Worm (Caenorhabditis elegans) whole organism, L4 larva: ENCODE measurements around the gene C13G3.12.

ENCODE experiments used
- F37D6.2 ChIP-seq: sonication (generic microtip); optimal IDR thresholded peaks from 2 replicates; lab custom pipeline; 2016; ENCODE audit warnings: mild to moderate bottlenecking, missing genetic modification characterization, missing compliant biosample characterization
- F49E8.2 ChIP-seq: sonication (generic microtip); optimal IDR thresholded peaks from 2 replicates; lab custom pipeline; 2016; ENCODE audit warnings: missing compliant biosample characterization, mild to moderate bottlenecking, missing genetic modification characterization, borderline replicate concordance
- R02D3.7 ChIP-seq: fragments of 150-350 bp; sonication (generic microtip); optimal IDR thresholded peaks from 3 replicates; lab custom pipeline; 2014; ENCODE audit warnings: missing biosample characterization, missing genetic modification characterization
- T26A8.4 ChIP-seq: fragments of 200-800 bp; sonication (Bioruptor generic); IDR thresholded peaks from 2 replicates; pipeline ENCODE4 v1.3.6; 2022; ENCODE audit warnings: missing genetic modification characterization, missing compliant biosample characterization
- Y48G9A.11 ChIP-seq: fragments of 200-800 bp; sonication (Bioruptor generic); IDR thresholded peaks from 2 replicates; pipeline ENCODE4 v1.3.6; 2022; ENCODE audit warnings: missing genetic modification reagents, missing genetic modification characterization, missing compliant biosample characterization
- ZK337.2 ChIP-seq: fragments of 200-800 bp; sonication (Bioruptor generic); IDR thresholded peaks from 2 replicates; pipeline ENCODE4 v1.3.6; 2022; ENCODE audit warnings: missing genetic modification reagents, missing genetic modification characterization, missing compliant biosample characterization
- aha-1 ChIP-seq: fragments of 150-350 bp; peaks from one replicate; lab custom pipeline; 2014; ENCODE audit warnings: missing biosample characterization, missing genetic modification characterization
- aly-2 ChIP-seq: sonication (generic microtip); optimal IDR thresholded peaks from 2 replicates; lab custom pipeline; 2018; ENCODE audit warnings: missing biosample characterization, missing genetic modification characterization
- ama-1 ChIP-seq: fragments of 150-350 bp; optimal IDR thresholded peaks from 2 replicates; lab custom pipeline; 2014; ENCODE audit warnings: inconsistent platforms, mixed read lengths
- arid-1 ChIP-seq: fragments of 200-800 bp; sonication (Bioruptor generic); conservative IDR thresholded peaks from 2 replicates; pipeline ENCODE4 v1.3.6; 2022; ENCODE audit warnings: missing genetic modification reagents, missing genetic modification characterization, missing compliant biosample characterization
- attf-4 ChIP-seq: sonication (generic microtip); optimal IDR thresholded peaks from 3 replicates; lab custom pipeline; 2017; ENCODE audit warnings: missing biosample characterization, missing genetic modification characterization
- ceh-20 ChIP-seq: fragments of 200-800 bp; sonication (Bioruptor generic); IDR thresholded peaks from 2 replicates; pipeline ENCODE4 v1.3.6; 2022; ENCODE audit warnings: missing genetic modification reagents, missing genetic modification characterization, missing compliant biosample characterization
- ceh-28 ChIP-seq: fragments of 150-350 bp; optimal IDR thresholded peaks from 2 replicates; lab custom pipeline; 2014; ENCODE audit warnings: missing biosample characterization, missing genetic modification reagents, missing genetic modification characterization
- ceh-82 ChIP-seq: sonication (generic microtip); optimal IDR thresholded peaks from 2 replicates; lab custom pipeline; 2017; ENCODE audit warnings: missing biosample characterization, missing genetic modification characterization
- ctbp-1 ChIP-seq: fragments of 200-800 bp; sonication (Bioruptor generic); IDR thresholded peaks from 2 replicates; pipeline ENCODE4 v1.3.6; 2022; ENCODE audit warnings: missing genetic modification reagents, missing genetic modification characterization, missing compliant biosample characterization
- daf-16 ChIP-seq, 3 experiments: sonication (generic microtip); optimal IDR thresholded peaks; 2 replicates each; lab custom pipeline; 2016 to 2017; ENCODE audit warnings: missing genetic modification characterization in 3 of 3, missing genetic modification reagents in 3 of 3, mild to moderate bottlenecking in 2 of 3, missing compliant biosample characterization in 2 of 3, missing biosample characterization in 1 of 3, moderate library complexity in 1 of 3
- dmd-6 ChIP-seq: fragments of 200-800 bp; sonication (Bioruptor generic); IDR thresholded peaks from 2 replicates; pipeline ENCODE4 v1.3.6; 2022; ENCODE audit warnings: missing genetic modification reagents, missing genetic modification characterization, missing compliant biosample characterization
- dmd-8 ChIP-seq: fragments of 200-800 bp; sonication (Bioruptor generic); IDR thresholded peaks from 2 replicates; pipeline ENCODE4 v1.3.6; 2022; ENCODE audit warnings: missing genetic modification characterization, missing compliant biosample characterization
- dmd-9 ChIP-seq: fragments of 200-800 bp; sonication (Bioruptor generic); IDR thresholded peaks from 2 replicates; pipeline ENCODE4 v1.3.6; 2022; ENCODE audit warnings: missing genetic modification reagents, missing genetic modification characterization, missing compliant biosample characterization
- duxl-1 ChIP-seq: sonication (generic microtip); optimal IDR thresholded peaks from 2 replicates; lab custom pipeline; 2016; ENCODE audit warnings: mild to moderate bottlenecking, missing genetic modification characterization, moderate library complexity, missing compliant biosample characterization; ENCODE audit not compliant: poor library complexity
- fos-1 ChIP-seq: fragments of 150-350 bp; optimal IDR thresholded peaks from 2 replicates; lab custom pipeline; 2014; ENCODE audit warnings: missing biosample characterization, missing genetic modification characterization
- hif-1 ChIP-seq, 2 experiments: sonication (generic microtip); optimal IDR thresholded peaks; 2 replicates each; lab custom pipeline; 2016 to 2017; ENCODE audit warnings: missing compliant biosample characterization in 2 of 2, missing genetic modification characterization in 2 of 2, missing genetic modification reagents in 2 of 2, missing genotype in 2 of 2, mild to moderate bottlenecking in 1 of 2
- hlh-11 ChIP-seq: fragments of 200-800 bp; sonication (Bioruptor generic); optimal IDR thresholded peaks from 2 replicates; lab custom pipeline; 2018; ENCODE audit warnings: mild to moderate bottlenecking, missing genetic modification characterization, missing compliant biosample characterization
- hlh-30 ChIP-seq: sonication (generic microtip); optimal IDR thresholded peaks from 2 replicates; lab custom pipeline; 2017; ENCODE audit warnings: antibody characterized with exemption, mild to moderate bottlenecking, missing genetic modification characterization, missing compliant biosample characterization; ENCODE audit not compliant: insufficient read depth
- lin-15B ChIP-seq: fragments of 150-350 bp; sonication (generic microtip); optimal IDR thresholded peaks from 3 replicates; lab custom pipeline; 2014; ENCODE audit warnings: missing biosample characterization, missing genetic modification characterization
- lir-3 ChIP-seq: sonication (generic microtip); optimal IDR thresholded peaks from 2 replicates; lab custom pipeline; 2016; ENCODE audit warnings: mild to moderate bottlenecking, missing genetic modification characterization, missing compliant biosample characterization
- madf-5 ChIP-seq, 2 experiments: fragments of 200-800 bp; sonication (Bioruptor generic); IDR thresholded peaks; 2 replicates each; pipeline ENCODE4 v1.3.6; 2022; ENCODE audit warnings: missing compliant biosample characterization in 2 of 2, missing genetic modification characterization in 2 of 2
- mdt-29 ChIP-seq: fragments of 200-800 bp; sonication (Bioruptor generic); IDR thresholded peaks from 2 replicates; pipeline ENCODE4 v1.3.6; 2022; ENCODE audit warnings: missing genetic modification reagents, missing genetic modification characterization, missing compliant biosample characterization
- mes-2 ChIP-seq: sonication (generic microtip); optimal IDR thresholded peaks from 2 replicates; lab custom pipeline; 2016; ENCODE audit warnings: missing genotype, mild to moderate bottlenecking, missing genetic modification characterization, missing compliant biosample characterization; ENCODE audit not compliant: poor library complexity, severe bottlenecking
- mxl-3 ChIP-seq: fragments of 200-800 bp; sonication (Bioruptor generic); optimal IDR thresholded peaks from 2 replicates; lab custom pipeline; 2018; ENCODE audit warnings: mild to moderate bottlenecking, missing genetic modification characterization, missing compliant biosample characterization
- nhr-111 ChIP-seq: fragments of 200-800 bp; sonication (Bioruptor generic); optimal IDR thresholded peaks from 2 replicates; lab custom pipeline; 2018; ENCODE audit warnings: mild to moderate bottlenecking, missing genetic modification characterization, missing compliant biosample characterization
- nhr-28 ChIP-seq: fragments of 150-350 bp; optimal IDR thresholded peaks from 2 replicates; lab custom pipeline; 2014; ENCODE audit warnings: missing biosample characterization, missing genetic modification characterization
- php-3 ChIP-seq: fragments of 200-800 bp; sonication (Bioruptor generic); IDR thresholded peaks from 2 replicates; pipeline ENCODE4 v1.3.6; 2022; ENCODE audit warnings: missing genetic modification reagents, missing genetic modification characterization, missing compliant biosample characterization
- saeg-2 ChIP-seq: fragments of 200-800 bp; sonication (Bioruptor generic); IDR thresholded peaks from 2 replicates; pipeline ENCODE4 v1.3.6; 2022; ENCODE audit warnings: missing genetic modification reagents, missing genetic modification characterization, missing compliant biosample characterization
- snpc-4 ChIP-seq: fragments of 150-350 bp; optimal IDR thresholded peaks from 2 replicates; lab custom pipeline; 2014; ENCODE audit warnings: missing biosample characterization, missing genetic modification characterization
- spr-3 ChIP-seq: fragments of 200-800 bp; sonication (Bioruptor generic); optimal IDR thresholded peaks from 2 replicates; lab custom pipeline; 2018; ENCODE audit warnings: mild to moderate bottlenecking, missing genetic modification characterization, missing compliant biosample characterization
- tag-97 ChIP-seq: fragments of 200-800 bp; sonication (Bioruptor generic); IDR thresholded peaks from 2 replicates; pipeline ENCODE4 v1.3.6; 2022; ENCODE audit warnings: missing genetic modification characterization, missing compliant biosample characterization
- unc-62 ChIP-seq, 3 experiments: fragments of 150-350 bp in 1 of 3; sonication (generic microtip); optimal IDR thresholded peaks in 2 of 3; peaks in 1 of 3; 1 replicate in 1 of 3; 2 replicates in 2 of 3; lab custom pipeline; 2014 to 2017; ENCODE audit warnings: missing biosample characterization in 3 of 3, missing genetic modification characterization in 3 of 3, missing genetic modification reagents in 3 of 3, missing genotype in 1 of 3
- vab-7 ChIP-seq: fragments of 200-800 bp; sonication (Bioruptor generic); IDR thresholded peaks from 2 replicates; pipeline ENCODE4 v1.3.6; 2022; ENCODE audit warnings: missing genetic modification reagents, missing genetic modification characterization, missing compliant biosample characterization
- zag-1 ChIP-seq: fragments of 150-350 bp; optimal IDR thresholded peaks from 2 replicates; lab custom pipeline; 2014; ENCODE audit warnings: missing biosample characterization, missing genetic modification characterization
- zip-2 ChIP-seq: fragments of 150-350 bp; optimal IDR thresholded peaks from 2 replicates; lab custom pipeline; 2014; ENCODE audit warnings: missing biosample characterization, missing genetic modification characterization

C13G3.12 gene

DNA sequence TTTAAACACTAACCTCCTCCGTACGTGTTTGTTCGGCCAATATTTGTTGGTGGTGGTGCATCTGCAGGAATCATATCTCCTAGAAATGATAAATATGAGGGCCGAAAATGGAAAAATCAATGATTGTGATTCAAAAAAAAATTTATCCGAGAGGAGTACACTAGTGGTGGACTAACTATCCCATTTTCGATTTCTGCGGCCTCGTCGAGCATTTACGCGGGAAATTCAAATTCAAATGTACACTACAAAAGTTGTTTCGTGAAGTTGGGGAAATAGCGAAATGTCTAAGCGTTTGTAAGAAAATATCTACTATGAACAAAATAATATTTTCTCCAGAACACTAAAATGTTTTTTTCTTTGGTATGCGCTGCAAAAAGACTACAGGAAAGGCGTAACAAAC lies 6.6 kb upstream of the C13G3.12 start (continued):
- TF ChIP-seq duxl-1 (tag; lab: Kevin White, UChicago) (peak; percentile 68), snpc-4 (tag; lab: Kevin White, UChicago) (no peak), tag-97 (no peak)

DNA sequence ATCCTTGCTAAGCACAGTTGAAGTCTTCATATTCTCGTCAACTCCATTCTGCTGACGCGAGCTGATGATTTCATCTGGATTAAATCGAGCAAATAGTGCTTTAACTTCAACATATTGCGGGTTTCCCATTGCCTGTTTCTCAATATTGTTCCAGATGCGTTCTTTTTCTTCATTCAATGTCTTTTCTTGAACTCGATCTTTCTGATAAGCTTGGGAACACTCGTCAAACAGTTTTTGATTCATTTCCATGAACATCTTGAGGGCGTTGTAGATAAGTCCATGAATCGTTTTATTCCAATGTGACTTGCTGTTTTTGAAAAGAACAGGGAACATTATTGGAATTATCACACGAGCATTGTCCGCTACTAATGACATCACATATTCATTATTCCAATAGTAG lies 5.0 kb upstream of the C13G3.12 start:
- TF ChIP-seq unc-62 (GFP tag; optimal IDR thresholded peaks at IDR 0.05 in 1 of 2; lab: Kevin White, UChicago) (peak in 1 of 2 experiments; percentile 60), unc-62 (tag; optimal IDR thresholded peaks at IDR 0.05; lab: Kevin White, UChicago) (no peak), aha-1 (tag; lab: Kevin White, UChicago) (peak; percentile 92), hif-1 (tag; optimal IDR thresholded peaks at IDR 0.05; lab: Kevin White, UChicago) (no peak)

DNA sequence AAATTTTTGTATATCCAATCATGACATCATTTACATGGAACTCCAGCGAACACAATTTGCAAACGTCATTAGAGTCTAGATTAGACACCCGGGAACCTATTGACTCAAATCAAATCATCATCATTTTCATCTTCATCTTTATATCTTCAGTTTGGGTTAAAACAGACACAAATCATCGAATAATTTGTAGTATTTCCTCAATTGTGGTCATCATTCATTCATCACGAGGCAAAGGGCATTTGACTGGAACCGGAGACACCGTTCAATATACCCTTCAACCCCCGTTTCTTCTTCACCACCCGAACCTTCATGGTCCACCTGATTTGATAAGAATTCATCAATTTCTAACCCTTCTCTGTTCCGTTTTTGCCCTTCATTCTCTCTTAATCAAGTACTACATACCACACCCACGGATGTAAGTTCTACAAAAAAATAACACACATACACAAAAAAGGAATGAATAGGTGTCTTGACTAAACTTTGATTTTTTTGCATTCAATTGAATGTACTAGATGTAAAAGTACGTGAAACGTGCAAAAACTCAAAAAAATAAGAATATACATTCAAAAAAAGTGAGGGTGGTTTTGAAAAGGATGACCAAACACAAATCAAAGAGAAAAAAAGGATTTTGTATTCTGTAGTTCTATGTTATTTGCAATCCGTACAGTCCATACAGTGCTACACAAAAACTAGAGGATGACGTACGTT lies 5.7 kb downstream of the C13G3.12 start:
- TF ChIP-seq dmd-8 (GFP tag; lab: Robert Waterston, UW) = no peak
- peak; percentile 69 for TF ChIP-seq nhr-28 (tag; lab: Kevin White, UChicago)
- TF ChIP-seq mxl-3 (GFP tag; lab: Kevin White, UChicago) = no peak
- TF ChIP-seq ZK337.2 (GFP tag; lab: Robert Waterston, UW) = no peak
- TF ChIP-seq saeg-2 (GFP tag; lab: Robert Waterston, UW) = no peak
- no peak for TF ChIP-seq attf-4 (tag; lab: Kevin White, UChicago)

DNA sequence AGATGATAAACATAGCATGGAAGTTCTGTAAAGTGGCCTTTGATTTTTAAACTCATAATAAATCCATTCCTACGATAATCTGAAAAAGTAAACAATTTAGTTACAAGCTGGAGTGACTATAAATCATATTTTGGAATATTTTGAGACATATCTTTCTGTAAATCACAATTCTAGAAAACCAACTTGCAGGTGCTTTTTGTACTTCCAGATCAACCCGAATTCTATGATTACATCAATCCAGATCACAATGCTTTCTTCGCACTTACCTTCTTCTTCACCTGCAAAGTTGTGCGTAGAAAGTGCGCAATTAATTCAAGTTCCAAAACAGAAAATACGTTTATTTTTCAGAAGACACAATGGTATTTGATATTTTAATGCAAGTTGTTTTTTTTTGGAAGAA lies 8.0 kb downstream of the C13G3.12 start:
- no peak for TF ChIP-seq mdt-29
- no peak for TF ChIP-seq madf-5 (GFP tag; IDR thresholded peaks at IDR 0.05; lab: Robert Waterston, UW)
- no peak for TF ChIP-seq zip-2
- TF ChIP-seq lir-3 (tag; lab: Kevin White, UChicago) = no peak
- no peak for TF ChIP-seq lin-15B (tag; lab: Kevin White, UChicago)
- no peak for TF ChIP-seq ctbp-1 (GFP tag; lab: Robert Waterston, UW)
- no peak for TF ChIP-seq snpc-4 (tag; lab: Kevin White, UChicago)
- no peak for TF ChIP-seq dmd-6 (GFP tag; lab: Robert Waterston, UW)
- TF ChIP-seq ceh-82 = no peak
- no peak for TF ChIP-seq T26A8.4 (GFP tag; lab: Robert Waterston, UW)
- TF ChIP-seq daf-16 (GFP tag; optimal IDR thresholded peaks at IDR 0.05; lab: Kevin White, UChicago) = no peak
- TF ChIP-seq daf-16 (tag; optimal IDR thresholded peaks at IDR 0.05; lab: Kevin White, UChicago) = no peak
- TF ChIP-seq mes-2 (tag; lab: Kevin White, UChicago) = no peak
- no peak for TF ChIP-seq hif-1 (tag; optimal IDR thresholded peaks at IDR 0.05; lab: Kevin White, UChicago)
- TF ChIP-seq php-3 (GFP tag; lab: Robert Waterston, UW) = no peak
- TF ChIP-seq ceh-28 (tag; lab: Kevin White, UChicago) = no peak
- no peak for TF ChIP-seq ceh-20 (GFP tag; lab: Robert Waterston, UW)
- no peak for TF ChIP-seq F37D6.2 (tag; lab: Kevin White, UChicago)
- no peak for TF ChIP-seq F49E8.2
- no peak for TF ChIP-seq ama-1

DNA sequence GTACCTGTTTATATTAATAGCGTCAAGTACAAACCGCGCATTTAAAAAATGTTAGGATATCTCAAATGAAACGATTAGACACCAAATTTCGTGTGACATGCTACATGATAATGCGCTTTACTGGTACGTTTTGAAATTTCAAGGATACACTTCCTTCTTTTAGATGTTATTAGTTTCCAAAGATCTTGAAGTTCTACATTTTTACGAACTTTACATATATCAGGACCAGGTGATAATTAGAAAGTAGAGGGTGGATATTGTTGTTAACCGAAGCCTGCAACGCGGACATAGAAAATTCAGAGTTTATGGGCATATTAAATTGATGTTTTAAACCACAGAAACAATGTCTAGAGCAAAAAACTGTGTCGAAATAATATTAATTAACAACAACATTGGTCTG lies 9.5 kb downstream of the C13G3.12 start:
- TF ChIP-seq unc-62 (GFP tag; optimal IDR thresholded peaks at IDR 0.05 in 1 of 2; lab: Kevin White, UChicago) = peak in 1 of 2 experiments; percentile 93
- TF ChIP-seq unc-62 (tag; optimal IDR thresholded peaks at IDR 0.05; lab: Kevin White, UChicago) = no peak
- TF ChIP-seq Y48G9A.11 (GFP tag; lab: Robert Waterston, UW) = no peak

DNA sequence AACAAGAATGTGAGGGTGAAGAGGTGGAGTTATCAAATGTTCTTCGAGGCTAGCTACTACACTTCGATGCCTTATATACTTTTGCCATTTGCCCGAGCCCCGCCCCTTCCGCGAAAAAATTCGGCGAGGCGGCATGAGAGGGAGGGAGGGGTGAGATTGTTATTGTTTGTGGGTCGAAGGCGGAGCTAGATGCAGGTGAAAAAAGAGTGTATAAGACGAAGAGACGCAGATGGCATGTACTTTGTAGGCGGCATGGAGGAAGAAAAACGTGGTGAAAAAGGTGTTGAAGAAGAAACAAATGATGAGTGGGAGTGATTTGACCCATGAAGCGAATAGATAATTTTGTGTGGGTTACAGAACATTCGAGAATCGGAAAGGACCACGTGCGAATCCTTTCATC lies 10.3 kb downstream of the C13G3.12 start, which contains the start of gene C13G3.1:
Gene C13G3.1, minus strand, starts transcription at position 47 of the 400 bp plus-strand sequence.
- TF ChIP-seq vab-7 (GFP tag; lab: Robert Waterston, UW) (no peak), hlh-11 (tag; lab: Kevin White, UChicago) (no peak), fos-1 (no peak), aly-2 (tag; lab: Kevin White, UChicago) (no peak), mxl-3 (GFP tag; lab: Kevin White, UChicago) (peak; percentile 7), spr-3 (no peak), Y48G9A.11 (GFP tag; lab: Robert Waterston, UW) (no peak), arid-1 (no peak), nhr-111 (GFP tag; lab: Kevin White, UChicago) (no peak), hlh-30 (peak; percentile 11), zag-1 (tag; lab: Kevin White, UChicago) (no peak), R02D3.7 (tag; lab: Kevin White, UChicago) (no peak), dmd-9 (GFP tag; lab: Robert Waterston, UW) (no peak), nhr-28 (tag; lab: Kevin White, UChicago) (peak; percentile 1)
